Worm (Caenorhabditis elegans) whole organism, late embryonic: ENCODE results near the gene sqv-8.

Source experiments
- C08G9.2 ChIP-seq: sonication (generic microtip); optimal IDR thresholded peaks from 2 replicates; lab custom pipeline; 2016; ENCODE audit warnings: mild to moderate bottlenecking, missing genetic modification characterization, moderate library complexity, missing compliant biosample characterization
- C38D4.7 ChIP-seq: fragments of 200-800 bp; sonication (Bioruptor generic); optimal IDR thresholded peaks from 2 replicates; lab custom pipeline; 2018; ENCODE audit warnings: mild to moderate bottlenecking, missing genetic modification characterization, moderate library complexity, missing compliant biosample characterization
- F13H6.1 ChIP-seq: sonication (generic microtip); optimal IDR thresholded peaks from 2 replicates; lab custom pipeline; 2016; ENCODE audit warnings: missing genetic modification characterization, missing compliant biosample characterization
- K02D7.2 ChIP-seq: sonication (generic microtip); optimal IDR thresholded peaks from 2 replicates; lab custom pipeline; 2017; ENCODE audit warnings: mild to moderate bottlenecking, missing genetic modification characterization, missing compliant biosample characterization
- T23F11.4 ChIP-seq: fragments of 200-800 bp; sonication (Bioruptor generic); optimal IDR thresholded peaks from 2 replicates; lab custom pipeline; 2018; ENCODE audit warnings: mild to moderate bottlenecking, missing genetic modification characterization, missing compliant biosample characterization
- Y22D7AL.16 ChIP-seq: sonication (generic microtip); optimal IDR thresholded peaks from 2 replicates; lab custom pipeline; 2016; ENCODE audit warnings: missing genetic modification characterization, missing compliant biosample characterization
- ama-1 ChIP-seq: fragments of 150-350 bp; optimal IDR thresholded peaks from 2 replicates; lab custom pipeline; 2014
- ceh-14 ChIP-seq: sonication (generic microtip); optimal IDR thresholded peaks from 2 replicates; lab custom pipeline; 2016; ENCODE audit warnings: missing genotype, missing genetic modification characterization, missing compliant biosample characterization
- ceh-18 ChIP-seq: sonication (generic microtip); optimal IDR thresholded peaks from 2 replicates; lab custom pipeline; 2016; ENCODE audit warnings: missing genetic modification characterization, missing compliant biosample characterization
- ceh-2 ChIP-seq: sonication (generic microtip); optimal IDR thresholded peaks from 2 replicates; lab custom pipeline; 2016; ENCODE audit warnings: missing genotype, missing genetic modification characterization, missing compliant biosample characterization
- ceh-22 ChIP-seq: sonication (generic microtip); optimal IDR thresholded peaks from 2 replicates; lab custom pipeline; 2017; ENCODE audit warnings: missing biosample characterization, missing genetic modification characterization
- ceh-30 ChIP-seq: fragments of 150-350 bp; optimal IDR thresholded peaks from 2 replicates; lab custom pipeline; 2014; ENCODE audit warnings: missing biosample characterization, missing genetic modification characterization
- ceh-31 ChIP-seq: sonication (generic microtip); optimal IDR thresholded peaks from 2 replicates; lab custom pipeline; 2016; ENCODE audit warnings: missing genetic modification characterization, missing compliant biosample characterization
- ceh-34 ChIP-seq: sonication (generic microtip); optimal IDR thresholded peaks from 2 replicates; lab custom pipeline; 2016; ENCODE audit warnings: mild to moderate bottlenecking, missing genetic modification characterization, missing compliant biosample characterization
- ceh-45 ChIP-seq: fragments of 200-800 bp; sonication (Bioruptor generic); IDR thresholded peaks from 2 replicates; pipeline ENCODE4 v1.3.6; 2022; ENCODE audit warnings: missing genetic modification reagents, missing genetic modification characterization, missing compliant biosample characterization
- dve-1 ChIP-seq: sonication (generic microtip); optimal IDR thresholded peaks from 2 replicates; lab custom pipeline; 2017; ENCODE audit warnings: antibody characterized with exemption, mild to moderate bottlenecking, missing genetic modification characterization, missing compliant biosample characterization
- elt-2 ChIP-seq: sonication (generic microtip); optimal IDR thresholded peaks from 2 replicates; lab custom pipeline; 2016; ENCODE audit warnings: missing genetic modification reagents, missing genetic modification characterization, missing compliant biosample characterization
- eyg-1 ChIP-seq: sonication (generic microtip); optimal IDR thresholded peaks from 2 replicates; lab custom pipeline; 2016; ENCODE audit warnings: missing genotype, missing genetic modification characterization, missing compliant biosample characterization
- fkh-10 ChIP-seq: fragments of 150-350 bp; optimal IDR thresholded peaks from 2 replicates; lab custom pipeline; 2014; ENCODE audit warnings: missing biosample characterization, missing genetic modification reagents, missing genetic modification characterization
- fkh-6 ChIP-seq: sonication (generic microtip); optimal IDR thresholded peaks from 2 replicates; lab custom pipeline; 2016; ENCODE audit warnings: missing genetic modification characterization, missing compliant biosample characterization
- gmeb-2 ChIP-seq: sonication (generic microtip); optimal IDR thresholded peaks from 2 replicates; lab custom pipeline; 2016; ENCODE audit warnings: missing genetic modification characterization, inconsistent platforms, missing compliant biosample characterization
- hlh-15 ChIP-seq: sonication (generic microtip); optimal IDR thresholded peaks from 2 replicates; lab custom pipeline; 2016; ENCODE audit warnings: missing genetic modification characterization, missing compliant biosample characterization
- hlh-30 ChIP-seq: sonication (generic microtip); optimal IDR thresholded peaks from 2 replicates; lab custom pipeline; 2017; ENCODE audit warnings: antibody characterized with exemption, missing genetic modification characterization, missing compliant biosample characterization; ENCODE audit not compliant: insufficient read depth
- hlh-6 ChIP-seq: sonication (generic microtip); optimal IDR thresholded peaks from 2 replicates; lab custom pipeline; 2016; ENCODE audit warnings: missing genotype, missing genetic modification characterization, missing compliant biosample characterization
- hlh-8 ChIP-seq: sonication (generic microtip); optimal IDR thresholded peaks from 2 replicates; lab custom pipeline; 2016; ENCODE audit warnings: missing genotype, missing genetic modification characterization, missing compliant biosample characterization
- lim-6 ChIP-seq: sonication (generic microtip); optimal IDR thresholded peaks from 2 replicates; lab custom pipeline; 2016; ENCODE audit warnings: missing genetic modification characterization, missing compliant biosample characterization
- lin-11 ChIP-seq: fragments of 200-800 bp; sonication (Bioruptor generic); optimal IDR thresholded peaks from 2 replicates; lab custom pipeline; 2018; ENCODE audit warnings: mild to moderate bottlenecking, missing genetic modification characterization, missing compliant biosample characterization
- madf-2 ChIP-seq: sonication (generic microtip); optimal IDR thresholded peaks from 2 replicates; lab custom pipeline; 2017; ENCODE audit warnings: missing genetic modification characterization, missing compliant biosample characterization
- mec-3 ChIP-seq: sonication (generic microtip); optimal IDR thresholded peaks from 2 replicates; lab custom pipeline; 2016; ENCODE audit warnings: borderline replicate concordance, missing genetic modification characterization, missing compliant biosample characterization
- nfya-1 ChIP-seq: sonication (generic microtip); optimal IDR thresholded peaks from 2 replicates; lab custom pipeline; 2017; ENCODE audit warnings: missing genetic modification characterization, mild to moderate bottlenecking, missing compliant biosample characterization, antibody characterized with exemption, moderate library complexity
- nhr-11 ChIP-seq: fragments of 150-350 bp; optimal IDR thresholded peaks from 2 replicates; lab custom pipeline; 2014; ENCODE audit warnings: missing biosample characterization, missing genetic modification characterization
- odd-2 ChIP-seq: sonication (generic microtip); optimal IDR thresholded peaks from 2 replicates; lab custom pipeline; 2017; ENCODE audit warnings: antibody characterized with exemption, mild to moderate bottlenecking, missing genetic modification characterization, missing compliant biosample characterization
- pag-3 ChIP-seq: sonication (generic microtip); optimal IDR thresholded peaks from 2 replicates; lab custom pipeline; 2016; ENCODE audit warnings: missing compliant biosample characterization, missing genetic modification characterization, borderline replicate concordance
- pax-1 ChIP-seq: fragments of 150-350 bp; optimal IDR thresholded peaks from 2 replicates; lab custom pipeline; 2014; ENCODE audit warnings: missing biosample characterization, missing genetic modification characterization
- pha-2 ChIP-seq: sonication (generic microtip); optimal IDR thresholded peaks from 2 replicates; lab custom pipeline; 2017; ENCODE audit warnings: mild to moderate bottlenecking, missing genetic modification characterization, missing compliant biosample characterization
- pha-4 ChIP-seq: fragments of 150-350 bp; optimal IDR thresholded peaks from 2 replicates; lab custom pipeline; 2018; ENCODE audit warnings: missing biosample characterization, missing genetic modification reagents, missing genetic modification characterization
- pqm-1 ChIP-seq: sonication (generic microtip); optimal IDR thresholded peaks from 2 replicates; lab custom pipeline; 2016; ENCODE audit warnings: missing genetic modification characterization, missing compliant biosample characterization
- pros-1 ChIP-seq: fragments of 150-350 bp; optimal IDR thresholded peaks from 2 replicates; lab custom pipeline; 2014; ENCODE audit warnings: missing biosample characterization, missing genetic modification reagents, missing genetic modification characterization
- ref-2 ChIP-seq: sonication (generic microtip); optimal IDR thresholded peaks from 2 replicates; lab custom pipeline; 2016; ENCODE audit warnings: missing genetic modification characterization, missing compliant biosample characterization
- rnt-1 ChIP-seq: sonication (generic microtip); optimal IDR thresholded peaks from 2 replicates; lab custom pipeline; 2016; ENCODE audit warnings: missing genetic modification characterization, missing compliant biosample characterization
- sdc-2 ChIP-seq: sonication (generic microtip); optimal IDR thresholded peaks from 2 replicates; lab custom pipeline; 2016; ENCODE audit warnings: missing genotype, missing genetic modification characterization, missing compliant biosample characterization
- sox-2 ChIP-seq: fragments of 200-800 bp; sonication (Bioruptor generic); IDR thresholded peaks from 2 replicates; pipeline ENCODE4 v1.3.6; 2022; ENCODE audit warnings: missing genetic modification reagents, missing genetic modification characterization, missing compliant biosample characterization
- syd-9 ChIP-seq: sonication (generic microtip); optimal IDR thresholded peaks from 2 replicates; lab custom pipeline; 2016; ENCODE audit warnings: mild to moderate bottlenecking, missing genetic modification characterization, moderate library complexity, missing compliant biosample characterization
- tbx-2 ChIP-seq: sonication (generic microtip); optimal IDR thresholded peaks from 2 replicates; lab custom pipeline; 2016; ENCODE audit warnings: missing genetic modification characterization, missing compliant biosample characterization
- tbx-7 ChIP-seq: sonication (generic microtip); optimal IDR thresholded peaks from 2 replicates; lab custom pipeline; 2016; ENCODE audit warnings: missing genotype, missing genetic modification characterization, missing compliant biosample characterization
- ttx-3 ChIP-seq: sonication (generic microtip); optimal IDR thresholded peaks from 2 replicates; lab custom pipeline; 2016; ENCODE audit warnings: missing genetic modification reagents, missing genetic modification characterization, missing compliant biosample characterization
- unc-42 ChIP-seq: sonication (generic microtip); optimal IDR thresholded peaks from 2 replicates; lab custom pipeline; 2016; ENCODE audit warnings: missing genotype, missing genetic modification characterization, missing compliant biosample characterization
- unc-55 ChIP-seq: sonication (generic microtip); optimal IDR thresholded peaks from 2 replicates; lab custom pipeline; 2017; ENCODE audit warnings: missing biosample characterization, missing genetic modification reagents, missing genetic modification characterization
- unc-86 ChIP-seq: sonication (generic microtip); optimal IDR thresholded peaks from 2 replicates; lab custom pipeline; 2016; ENCODE audit warnings: missing genetic modification characterization, missing compliant biosample characterization

Gene sqv-8

DNA sequence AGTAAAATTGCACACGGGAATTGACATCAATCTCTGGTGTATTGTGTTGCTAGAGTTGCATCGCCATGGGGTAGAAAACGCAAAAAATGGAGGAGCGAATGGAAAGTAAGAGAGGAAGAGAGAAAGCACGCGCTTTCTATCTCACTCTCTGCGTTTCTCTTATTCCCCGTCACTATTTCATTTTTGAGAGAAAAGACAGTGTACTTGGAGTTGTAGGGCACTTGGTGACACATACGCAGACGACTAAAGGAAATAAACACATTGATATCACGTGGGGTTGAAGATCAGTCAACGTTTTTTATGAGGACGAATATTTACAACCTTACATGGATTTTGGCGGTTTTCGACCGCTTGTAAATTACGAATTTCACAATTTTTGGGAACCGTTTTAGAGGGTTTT lies 43.4 kb upstream of the sqv-8 start:
- TF ChIP-seq pax-1 (tag; lab: Kevin White, UChicago) (peak; percentile 32), pha-4 (tag; lab: Kevin White, UChicago) (no peak), dve-1 (tag; lab: Kevin White, UChicago) (peak; percentile 52), hlh-6 (tag; lab: Kevin White, UChicago) (no peak), rnt-1 (tag; lab: Kevin White, UChicago) (peak; percentile 42), fkh-6 (tag; lab: Kevin White, UChicago) (no peak), tbx-7 (tag; lab: Kevin White, UChicago) (no peak), syd-9 (tag; lab: Kevin White, UChicago) (no peak), pros-1 (tag; lab: Kevin White, UChicago) (peak; percentile 41), gmeb-2 (tag; lab: Kevin White, UChicago) (no peak), unc-86 (no peak), odd-2 (tag; lab: Kevin White, UChicago) (no peak), ceh-30 (no peak), C08G9.2 (tag; lab: Kevin White, UChicago) (no peak), tbx-2 (tag; lab: Kevin White, UChicago) (peak; percentile 55), madf-2 (tag; lab: Kevin White, UChicago) (no peak), ceh-18 (peak; percentile 84), unc-42 (tag; lab: Kevin White, UChicago) (peak; percentile 33), nfya-1 (tag; lab: Kevin White, UChicago) (peak; percentile 76), ceh-31 (tag; lab: Kevin White, UChicago) (peak; percentile 41), pqm-1 (tag; lab: Kevin White, UChicago) (peak; percentile 8), hlh-30 (tag; lab: Kevin White, UChicago) (peak; percentile 96), unc-55 (peak; percentile 85), ceh-2 (tag; lab: Kevin White, UChicago) (no peak), Y22D7AL.16 (tag; lab: Kevin White, UChicago) (no peak), F13H6.1 (tag; lab: Kevin White, UChicago) (peak; percentile 62), pag-3 (tag; lab: Kevin White, UChicago) (no peak), hlh-8 (tag; lab: Kevin White, UChicago) (no peak), ceh-22 (tag; lab: Kevin White, UChicago) (no peak), elt-2 (tag; lab: Kevin White, UChicago) (peak; percentile 59), ref-2 (peak; percentile 10), mec-3 (tag; lab: Kevin White, UChicago) (no peak), lin-11 (tag; lab: Kevin White, UChicago) (no peak), ceh-34 (tag; lab: Kevin White, UChicago) (peak; percentile 2), K02D7.2 (tag; lab: Kevin White, UChicago) (no peak)
- TF ChIP-seq, all 69 proteins: peak for 16

DNA sequence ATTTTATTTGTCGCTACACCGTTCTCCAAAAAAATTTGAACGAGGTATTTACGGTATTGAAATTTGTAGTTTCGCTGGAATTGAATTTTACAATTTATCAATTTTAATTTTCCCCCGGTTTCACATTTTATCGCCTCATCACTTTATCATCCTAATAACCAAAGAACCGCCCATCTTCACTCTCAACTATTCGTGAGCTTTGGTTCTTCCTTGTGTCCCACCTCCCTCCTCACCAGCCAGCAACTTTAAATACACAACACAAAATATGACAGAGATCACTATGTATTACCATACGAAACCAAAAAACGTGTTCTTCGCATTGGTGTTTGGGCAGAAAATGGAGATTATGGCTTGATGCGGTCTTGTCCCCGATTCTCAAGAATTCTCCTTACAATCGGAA lies 42.7 kb upstream of the sqv-8 start:
- TF ChIP-seq lim-6 (no peak), eyg-1 (tag; lab: Kevin White, UChicago) (no peak), gmeb-2 (tag; lab: Kevin White, UChicago) (no peak), T23F11.4 (GFP tag; lab: Kevin White, UChicago) (no peak), hlh-6 (tag; lab: Kevin White, UChicago) (no peak), syd-9 (tag; lab: Kevin White, UChicago) (no peak), pqm-1 (tag; lab: Kevin White, UChicago) (no peak), odd-2 (tag; lab: Kevin White, UChicago) (no peak), ama-1 (lab: Kevin White, UChicago) (no peak), sox-2 (GFP tag; lab: Robert Waterston, UW) (no peak), fkh-10 (GFP tag; lab: Kevin White, UChicago) (no peak), hlh-15 (tag; lab: Kevin White, UChicago) (no peak), pha-2 (tag; lab: Kevin White, UChicago) (no peak), nhr-11 (tag; lab: Kevin White, UChicago) (no peak), sdc-2 (tag; lab: Kevin White, UChicago) (no peak), C38D4.7 (GFP tag; lab: Kevin White, UChicago) (no peak), ceh-14 (no peak), ttx-3 (tag; lab: Kevin White, UChicago) (no peak), ceh-45 (GFP tag; lab: Robert Waterston, UW) (no peak)
